Worm (Caenorhabditis elegans) whole organism, young adult: ENCODE data around the gene ugt-52.

Experiments used
- B0019.2 ChIP-seq: fragments of 200-800 bp; sonication (Bioruptor generic); conservative IDR thresholded peaks from 2 replicates; pipeline ENCODE4 v1.3.6; 2022; ENCODE audit warnings: missing genetic modification reagents, missing genetic modification characterization, missing compliant biosample characterization
- B0035.1 ChIP-seq: sonication (generic microtip); optimal IDR thresholded peaks from 2 replicates; lab custom pipeline; 2016; ENCODE audit warnings: missing genetic modification characterization, mild to moderate bottlenecking, missing compliant biosample characterization, missing genotype, missing genetic modification reagents
- F10E7.11 ChIP-seq: sonication (generic microtip); optimal IDR thresholded peaks from 2 replicates; lab custom pipeline; 2017; ENCODE audit warnings: mild to moderate bottlenecking, missing genetic modification characterization, moderate library complexity, missing compliant biosample characterization
- F52B5.7 ChIP-seq: sonication (generic microtip); optimal IDR thresholded peaks from 2 replicates; lab custom pipeline; 2016; ENCODE audit warnings: mild to moderate bottlenecking, missing genetic modification characterization, missing compliant biosample characterization
- K11D2.4 ChIP-seq: fragments of 200-800 bp; sonication (Bioruptor generic); IDR thresholded peaks from 2 replicates; pipeline ENCODE4 v1.3.6; 2022; ENCODE audit warnings: missing genetic modification reagents, missing genetic modification characterization, missing compliant biosample characterization
- Y53G8AR.9 ChIP-seq: fragments of 200-800 bp; sonication (Bioruptor generic); conservative IDR thresholded peaks from 2 replicates; pipeline ENCODE4 v1.3.6; 2022; ENCODE audit warnings: missing genetic modification reagents, missing genetic modification characterization, missing compliant biosample characterization
- Y79H2A.3 ChIP-seq: fragments of 200-800 bp; sonication (Bioruptor generic); conservative IDR thresholded peaks from 2 replicates; pipeline ENCODE4 v1.3.6; 2022; ENCODE audit warnings: missing genetic modification reagents, missing genetic modification characterization, missing compliant biosample characterization
- Y95B8A.8 ChIP-seq: fragments of 200-800 bp; sonication (Bioruptor generic); IDR thresholded peaks from 2 replicates; pipeline ENCODE4 v1.3.6; 2022; ENCODE audit warnings: missing genetic modification reagents, missing genetic modification characterization, missing compliant biosample characterization
- attf-5 ChIP-seq: fragments of 200-800 bp; sonication (Bioruptor generic); optimal IDR thresholded peaks from 2 replicates; lab custom pipeline; 2018; ENCODE audit warnings: mild to moderate bottlenecking, missing genetic modification characterization, missing compliant biosample characterization
- attf-6 ChIP-seq: fragments of 200-800 bp; sonication (Bioruptor generic); IDR thresholded peaks from 2 replicates; pipeline ENCODE4 v1.3.6; 2022; ENCODE audit warnings: missing genetic modification reagents, missing genetic modification characterization, missing compliant biosample characterization
- bed-2 ChIP-seq: fragments of 200-800 bp; sonication (Bioruptor generic); IDR thresholded peaks from 2 replicates; pipeline ENCODE4 v1.3.6; 2022; ENCODE audit warnings: missing genetic modification reagents, missing genetic modification characterization, missing compliant biosample characterization
- cebp-1 ChIP-seq, 2 experiments: fragments of 200-800 bp in 1 of 2; sonication (Bioruptor generic) in 1 of 2; sonication (generic microtip) in 1 of 2; IDR thresholded peaks in 1 of 2; optimal IDR thresholded peaks in 1 of 2; 2 replicates each; pipeline versions ENCODE4 v1.3.6 to Lab custom; 2017 to 2022; ENCODE audit warnings: missing compliant biosample characterization in 2 of 2, missing genetic modification characterization in 2 of 2, mild to moderate bottlenecking in 1 of 2, missing genetic modification reagents in 1 of 2, moderate library complexity in 1 of 2
- egl-18 ChIP-seq: fragments of 200-800 bp; sonication (Bioruptor generic); IDR thresholded peaks from 2 replicates; pipeline ENCODE4 v1.3.6; 2022; ENCODE audit warnings: missing genetic modification reagents, missing genetic modification characterization, missing compliant biosample characterization
- ekl-4 ChIP-seq: fragments of 200-800 bp; sonication (Bioruptor generic); IDR thresholded peaks from 2 replicates; pipeline ENCODE4 v1.3.6; 2022; ENCODE audit warnings: missing genetic modification reagents, missing genetic modification characterization, missing compliant biosample characterization
- fkh-3 ChIP-seq: sonication (generic microtip); optimal IDR thresholded peaks from 2 replicates; lab custom pipeline; 2016; ENCODE audit warnings: mild to moderate bottlenecking, missing genetic modification characterization, missing compliant biosample characterization
- him-1 ChIP-seq: sonication (generic microtip); optimal IDR thresholded peaks from 2 replicates; lab custom pipeline; 2016; ENCODE audit warnings: missing genotype, missing genetic modification reagents, missing genetic modification characterization, missing compliant biosample characterization
- hmg-1.2 ChIP-seq: fragments of 200-800 bp; sonication (Bioruptor generic); IDR thresholded peaks from 2 replicates; pipeline ENCODE4 v1.3.6; 2022; ENCODE audit warnings: missing genetic modification reagents, missing genetic modification characterization, missing compliant biosample characterization
- hmg-20 ChIP-seq: fragments of 200-800 bp; sonication (Bioruptor generic); IDR thresholded peaks from 2 replicates; pipeline ENCODE4 v1.3.6; 2022; ENCODE audit warnings: missing genetic modification reagents, missing genetic modification characterization, missing compliant biosample characterization
- let-526 ChIP-seq: fragments of 200-800 bp; sonication (Bioruptor generic); IDR thresholded peaks from 2 replicates; pipeline ENCODE4 v1.3.6; 2022; ENCODE audit warnings: missing genetic modification reagents, missing genetic modification characterization, missing compliant biosample characterization
- let-607 ChIP-seq, 2 experiments: fragments of 200-800 bp in 1 of 2; sonication (Bioruptor generic) in 1 of 2; sonication (generic microtip) in 1 of 2; optimal IDR thresholded peaks; 2 replicates each; lab custom pipeline; 2016 to 2018; ENCODE audit warnings: mild to moderate bottlenecking in 2 of 2, missing compliant biosample characterization in 2 of 2, missing genetic modification characterization in 2 of 2, moderate library complexity in 2 of 2, missing genotype in 1 of 2
- lin-35 ChIP-seq, 3 experiments: fragments of 150-350 bp in 2 of 3; sonication (generic microtip) in 1 of 3; optimal IDR thresholded peaks; 2 replicates each; lab custom pipeline; 2014 to 2018; ENCODE audit warnings: missing biosample characterization in 3 of 3, missing genetic modification characterization in 3 of 3, missing genetic modification reagents in 3 of 3
- lin-40 ChIP-seq: sonication (generic microtip); optimal IDR thresholded peaks from 2 replicates; lab custom pipeline; 2016; ENCODE audit warnings: missing genetic modification characterization, mild to moderate bottlenecking, missing compliant biosample characterization, missing genotype, missing genetic modification reagents
- madf-10 ChIP-seq: sonication (generic microtip); optimal IDR thresholded peaks from 2 replicates; lab custom pipeline; 2016; ENCODE audit warnings: mild to moderate bottlenecking, missing genetic modification characterization, missing compliant biosample characterization
- mcd-1 ChIP-seq: fragments of 200-800 bp; sonication (Bioruptor generic); IDR thresholded peaks from 2 replicates; pipeline ENCODE4 v1.3.6; 2022; ENCODE audit warnings: missing genetic modification reagents, missing genetic modification characterization, missing compliant biosample characterization
- nfya-1 ChIP-seq: sonication (generic microtip); optimal IDR thresholded peaks from 2 replicates; lab custom pipeline; 2017; ENCODE audit warnings: antibody characterized with exemption, missing compliant biosample characterization, missing genetic modification characterization, borderline replicate concordance; ENCODE audit not compliant: insufficient read depth
- nhr-27 ChIP-seq: fragments of 200-800 bp; sonication (Bioruptor generic); optimal IDR thresholded peaks from 2 replicates; lab custom pipeline; 2018; ENCODE audit warnings: mild to moderate bottlenecking, missing genetic modification characterization, moderate library complexity, missing compliant biosample characterization
- nhr-90 ChIP-seq: sonication (generic microtip); optimal IDR thresholded peaks from 2 replicates; lab custom pipeline; 2016; ENCODE audit warnings: missing genotype, mild to moderate bottlenecking, missing genetic modification characterization, missing compliant biosample characterization
- pha-4 ChIP-seq: fragments of 150-350 bp; sonication (generic microtip); optimal IDR thresholded peaks from 2 replicates; lab custom pipeline; 2014; ENCODE audit warnings: missing biosample characterization, missing genetic modification reagents, missing genetic modification characterization
- rec-8 ChIP-seq, 2 experiments: sonication (generic microtip); optimal IDR thresholded peaks; 2 replicates each; lab custom pipeline; 2016; ENCODE audit warnings: mild to moderate bottlenecking in 2 of 2, missing genetic modification characterization in 2 of 2, missing genetic modification reagents in 2 of 2, missing genotype in 2 of 2, missing biosample characterization in 1 of 2, missing compliant biosample characterization in 1 of 2, moderate library complexity in 1 of 2
- rpc-1 ChIP-seq, 2 experiments: fragments of 150-350 bp in 1 of 2; sonication (generic microtip) in 1 of 2; optimal IDR thresholded peaks; 2 replicates each; lab custom pipeline; 2014 to 2018; ENCODE audit warnings: missing biosample characterization in 1 of 2, missing genetic modification characterization in 1 of 2, missing genetic modification reagents in 1 of 2, missing genotype in 1 of 2
- snpc-4 ChIP-seq, 5 experiments: fragments of 150-350 bp in 1 of 5; sonication (generic microtip) in 4 of 5; optimal IDR thresholded peaks; 2 replicates each; lab custom pipeline; 2014 to 2018; ENCODE audit warnings: missing genetic modification characterization in 5 of 5, missing biosample characterization in 3 of 5, antibody characterized with exemption in 2 of 5, mild to moderate bottlenecking in 2 of 5, missing compliant biosample characterization in 2 of 5, missing genotype in 2 of 5, moderate library complexity in 2 of 5, missing genetic modification reagents in 1 of 5
- somi-1 ChIP-seq: fragments of 200-800 bp; sonication (Bioruptor generic); optimal IDR thresholded peaks from 2 replicates; lab custom pipeline; 2018; ENCODE audit warnings: mild to moderate bottlenecking, missing genetic modification characterization, missing compliant biosample characterization
- tbp1 ChIP-seq: fragments of 200-800 bp; sonication (Bioruptor generic); optimal IDR thresholded peaks from 2 replicates; lab custom pipeline; 2018; ENCODE audit warnings: mild to moderate bottlenecking, missing genetic modification characterization, missing compliant biosample characterization
- unc-62 ChIP-seq: fragments of 150-350 bp; optimal IDR thresholded peaks from 2 replicates; lab custom pipeline; 2014; ENCODE audit warnings: missing biosample characterization, missing genetic modification reagents, missing genetic modification characterization
- ztf-6 ChIP-seq: fragments of 200-800 bp; sonication (Bioruptor generic); IDR thresholded peaks from 2 replicates; pipeline ENCODE4 v1.3.6; 2022; ENCODE audit warnings: missing genetic modification reagents, missing genetic modification characterization, missing compliant biosample characterization

Gene ugt-52

ce11 chrIV:824854-825253, 46.3 kb downstream of the ugt-52 start, which contains the start of gene zipt-15:
Gene zipt-15, minus strand, starts transcription at chrIV:824954.
- no peak for TF ChIP-seq B0035.1 (tag; lab: Kevin White, UChicago)
- TF ChIP-seq attf-5 (GFP tag; lab: Kevin White, UChicago) = no peak
- TF ChIP-seq nhr-90 (tag; lab: Kevin White, UChicago) = no peak
- no peak for TF ChIP-seq let-526 (GFP tag; lab: Robert Waterston, UW)
- TF ChIP-seq B0019.2 (GFP tag; lab: Robert Waterston, UW) = no peak
- no peak for TF ChIP-seq F52B5.7 (tag; lab: Kevin White, UChicago)
- no peak for TF ChIP-seq him-1 (tag; lab: Kevin White, UChicago)
- no peak for TF ChIP-seq hmg-20 (GFP tag; lab: Robert Waterston, UW)
- no peak for TF ChIP-seq fkh-3 (tag; lab: Kevin White, UChicago)
- no peak for TF ChIP-seq ekl-4
- no peak for TF ChIP-seq somi-1 (GFP tag; lab: Kevin White, UChicago)
- TF ChIP-seq hmg-1.2 (GFP tag; lab: Robert Waterston, UW) = no peak
- TF ChIP-seq nfya-1 (tag; lab: Kevin White, UChicago) = no peak
- TF ChIP-seq attf-6 = no peak
- no peak for TF ChIP-seq lin-40
- TF ChIP-seq egl-18 (GFP tag; lab: Robert Waterston, UW) = no peak
- TF ChIP-seq nhr-27 (tag; lab: Kevin White, UChicago) = no peak

ce11 chrIV:826145-826544, 47.6 kb downstream of the ugt-52 start:
- TF ChIP-seq Y95B8A.8 (no peak), let-607 (tag; optimal IDR thresholded peaks at IDR 0.05; lab: Kevin White, UChicago) (no peak), hmg-1.2 (GFP tag; lab: Robert Waterston, UW) (no peak), madf-10 (tag; lab: Kevin White, UChicago) (no peak), rec-8 (tag; optimal IDR thresholded peaks at IDR 0.05; lab: Kevin White, UChicago) (no peak), pha-4 (tag; lab: Kevin White, UChicago) (no peak), ztf-6 (GFP tag; lab: Robert Waterston, UW) (no peak), bed-2 (no peak), K11D2.4 (GFP tag; lab: Robert Waterston, UW) (no peak), nfya-1 (tag; lab: Kevin White, UChicago) (no peak), Y53G8AR.9 (GFP tag; lab: Robert Waterston, UW) (no peak), tbp1 (GFP tag; lab: Kevin White, UChicago) (no peak)

- TF ChIP-seq somi-1 (GFP tag; lab: Kevin White, UChicago) = peak; percentile 7
- TF ChIP-seq cebp-1 (GFP tag; IDR thresholded peaks at IDR 0.05; lab: Robert Waterston, UW) = no peak
- peak; percentile 39 for TF ChIP-seq cebp-1 (tag; optimal IDR thresholded peaks at IDR 0.05; lab: Kevin White, UChicago)
- TF ChIP-seq tbp1 (GFP tag; lab: Kevin White, UChicago) = no peak
- peak; percentile 58 for TF ChIP-seq mcd-1 (GFP tag; lab: Robert Waterston, UW)
- TF ChIP-seq F10E7.11 (tag; lab: Kevin White, UChicago) = no peak
- TF ChIP-seq snpc-4 (GFP tag; optimal IDR thresholded peaks at IDR 0.05; lab: Kevin White, UChicago) = no peak
- peak in 1 of 4 experiments; percentile 17 for TF ChIP-seq snpc-4 (tag; optimal IDR thresholded peaks at IDR 0.05; lab: Kevin White, UChicago)
- TF ChIP-seq unc-62 (GFP tag; lab: Kevin White, UChicago) = no peak
- TF ChIP-seq lin-35 (GFP tag; optimal IDR thresholded peaks at IDR 0.05; lab: Kevin White, UChicago) = peak in 1 of 3 experiments; percentile 35
- TF ChIP-seq hmg-1.2 (GFP tag; lab: Robert Waterston, UW) = peak; percentile 80
- no peak for TF ChIP-seq rpc-1 (optimal IDR thresholded peaks at IDR 0.05; lab: Kevin White, UChicago)
- no peak for TF ChIP-seq rpc-1 (tag; optimal IDR thresholded peaks at IDR 0.05; lab: Kevin White, UChicago)
- no peak for TF ChIP-seq Y79H2A.3 (GFP tag; lab: Robert Waterston, UW)
Measured at ce11 chrIV:828427-828826, 49.8 kb downstream of the ugt-52 start.
